Fruit fly (Drosophila melanogaster) whole organism: ENCODE results near the gene Eogt.

ENCODE experiments used
- CG8478 ChIP-seq: fragments of >200 bp; optimal IDR thresholded peaks from 2 replicates; lab custom pipeline; 2018; ENCODE audit warnings: inconsistent platforms
- pan ChIP-seq: fragments of >200 bp; optimal IDR thresholded peaks from 2 replicates; lab custom pipeline; 2017
- psq ChIP-seq: fragments of >200 bp; optimal IDR thresholded peaks from 2 replicates; lab custom pipeline; 2017
- usp ChIP-seq: fragments of >200 bp; optimal IDR thresholded peaks from 2 replicates; lab custom pipeline; 2017; ENCODE audit warnings: missing biosample characterization, missing genetic modification characterization, mixed read lengths

DNA sequence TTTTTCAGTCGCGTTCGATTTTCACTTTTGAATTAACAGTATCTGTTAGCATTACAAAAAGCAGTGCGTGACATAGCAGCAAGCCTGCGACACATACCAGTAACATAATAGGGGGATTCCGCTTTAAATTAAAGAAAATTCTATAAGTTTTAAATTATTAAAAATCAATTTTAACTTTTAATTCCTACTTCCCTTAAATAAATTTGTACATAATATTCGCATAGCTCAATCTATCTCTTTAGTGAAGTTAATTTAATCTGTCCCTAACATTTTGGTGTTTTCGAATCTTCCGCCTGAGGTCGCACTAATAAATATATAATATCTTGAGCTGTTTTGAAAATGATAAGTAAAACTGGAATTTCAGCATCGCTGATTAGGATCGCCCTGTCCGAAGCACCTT, 39.6 kb downstream of the Eogt start, which contains the start of gene CG9886:
- TF ChIP-seq usp (GFP tag; lab: Kevin White, UChicago) (no peak), pan (lab: Kevin White, UChicago) (no peak), psq (no peak), CG8478 (lab: Kevin White, UChicago) (no peak)
